Fruit fly (Drosophila melanogaster): ENCODE data around the gene CG45081.

Gene CG45081

dm6 chr3L:19236060-19236459 lies 29.8 kb upstream of the CG45081 start, which contains the start of gene CG33647:
Gene CG33647 (plus strand): TSS chr3L:19236360.
- TF ChIP-seq Pif1A (GFP tag; optimal IDR thresholded peaks at IDR 0.05) (no peak), Ets98B (GFP tag; IDR thresholded peaks at IDR 0.05) (no peak), CG4496 (GFP tag; IDR thresholded peaks at IDR 0.05) (no peak), EcR (GFP tag; optimal IDR thresholded peaks at IDR 0.05) (no peak), CG8159 (tag; optimal IDR thresholded peaks at IDR 0.05) (no peak), rn (GFP tag; IDR thresholded peaks at IDR 0.05) (no peak), CG34367 (tag; optimal IDR thresholded peaks at IDR 0.05) (no peak), CG10348 (GFP tag; IDR thresholded peaks at IDR 0.05) (no peak), gl (tag; optimal IDR thresholded peaks at IDR 0.05) (no peak), CG15710 (tag; optimal IDR thresholded peaks at IDR 0.05) (no peak)

dm6 chr3L:19236554-19236953 lies 29.3 kb upstream of the CG45081 start:
- TF ChIP-seq CG9948 (tag; optimal IDR thresholded peaks at IDR 0.05) (no peak), CG10348 (GFP tag; IDR thresholded peaks at IDR 0.05) (no peak), Ets98B (GFP tag; IDR thresholded peaks at IDR 0.05) (no peak), CG32121 (GFP tag; IDR thresholded peaks at IDR 0.05) (no peak), Pif1B (GFP tag; optimal IDR thresholded peaks at IDR 0.05) (no peak), D1 (tag; optimal IDR thresholded peaks at IDR 0.05) (no peak), CG12605 (GFP tag; IDR thresholded peaks at IDR 0.05) (no peak), CG8159 (tag; optimal IDR thresholded peaks at IDR 0.05) (no peak), gl (tag; optimal IDR thresholded peaks at IDR 0.05) (no peak), Pif1A (GFP tag; optimal IDR thresholded peaks at IDR 0.05) (no peak), CG15710 (tag; optimal IDR thresholded peaks at IDR 0.05) (no peak), EcR (GFP tag; optimal IDR thresholded peaks at IDR 0.05) (no peak), CG13204 (GFP tag; optimal IDR thresholded peaks at IDR 0.05) (no peak), CG34367 (tag; optimal IDR thresholded peaks at IDR 0.05) (no peak), CG4496 (GFP tag; IDR thresholded peaks at IDR 0.05) (no peak), Snoo (tag; optimal IDR thresholded peaks at IDR 0.05) (no peak), fd96Ca (GFP tag; IDR thresholded peaks at IDR 0.05) (no peak), rn (GFP tag; IDR thresholded peaks at IDR 0.05) (no peak), CG8301 (tag; optimal IDR thresholded peaks at IDR 0.05) (no peak)

dm6 chr3L:19237780-19238179 lies 28.1 kb upstream of the CG45081 start:
- TF ChIP-seq gl (tag; optimal IDR thresholded peaks at IDR 0.05) = no peak
- TF ChIP-seq CG9948 (tag; optimal IDR thresholded peaks at IDR 0.05) = no peak
- TF ChIP-seq CG15710 (tag; optimal IDR thresholded peaks at IDR 0.05) = no peak
- no peak for TF ChIP-seq CG8159 (tag; optimal IDR thresholded peaks at IDR 0.05)
- TF ChIP-seq CG8301 (tag; optimal IDR thresholded peaks at IDR 0.05) = no peak
- TF ChIP-seq fd96Ca (GFP tag; IDR thresholded peaks at IDR 0.05) = no peak
- no peak for TF ChIP-seq D1 (tag; optimal IDR thresholded peaks at IDR 0.05)
- TF ChIP-seq Pif1B (GFP tag; optimal IDR thresholded peaks at IDR 0.05) = no peak

dm6 chr3L:19251643-19252042 lies 14.2 kb upstream of the CG45081 start:
- no peak for TF ChIP-seq CG17806 (tag; optimal IDR thresholded peaks at IDR 0.05)
- no peak for TF ChIP-seq CG14655 (GFP tag; optimal IDR thresholded peaks at IDR 0.05)
- no peak for TF ChIP-seq CG12605 (GFP tag; IDR thresholded peaks at IDR 0.05)
- no peak for TF ChIP-seq CG15710 (tag; optimal IDR thresholded peaks at IDR 0.05)
- TF ChIP-seq CG8301 (tag; optimal IDR thresholded peaks at IDR 0.05) = no peak
- no peak for TF ChIP-seq CG9948 (tag; optimal IDR thresholded peaks at IDR 0.05)
- no peak for TF ChIP-seq Snoo (tag; optimal IDR thresholded peaks at IDR 0.05)
- TF ChIP-seq EcR (GFP tag; optimal IDR thresholded peaks at IDR 0.05) = no peak
- TF ChIP-seq Pif1A (GFP tag; optimal IDR thresholded peaks at IDR 0.05) = no peak
- no peak for TF ChIP-seq CG8159 (tag; optimal IDR thresholded peaks at IDR 0.05)
- no peak for TF ChIP-seq fd96Ca (GFP tag; IDR thresholded peaks at IDR 0.05)
- TF ChIP-seq gl (tag; optimal IDR thresholded peaks at IDR 0.05) = no peak
- TF ChIP-seq Ets98B (GFP tag; IDR thresholded peaks at IDR 0.05) = no peak
- no peak for TF ChIP-seq CG4496 (GFP tag; IDR thresholded peaks at IDR 0.05)
- TF ChIP-seq D1 (tag; optimal IDR thresholded peaks at IDR 0.05) = no peak
- TF ChIP-seq rn (GFP tag; IDR thresholded peaks at IDR 0.05) = no peak
- TF ChIP-seq CG13204 (GFP tag; optimal IDR thresholded peaks at IDR 0.05) = no peak
- TF ChIP-seq CG32121 (GFP tag; IDR thresholded peaks at IDR 0.05) = no peak
- TF ChIP-seq Pif1B (GFP tag; optimal IDR thresholded peaks at IDR 0.05) = no peak
- no peak for TF ChIP-seq CG10348 (GFP tag; IDR thresholded peaks at IDR 0.05)

- peak; percentile 55; the same call in 2 of the 3 replicates for TF ChIP-seq CG4496 (GFP tag; IDR thresholded peaks at IDR 0.05)
- TF ChIP-seq Snoo (tag; optimal IDR thresholded peaks at IDR 0.05) = peak; percentile 34
- peak; percentile 56 for TF ChIP-seq CG15710 (tag; optimal IDR thresholded peaks at IDR 0.05)
- TF ChIP-seq CG34367 (tag; optimal IDR thresholded peaks at IDR 0.05) = peak; percentile 20
- no peak for TF ChIP-seq CG13204 (GFP tag; optimal IDR thresholded peaks at IDR 0.05)
- TF ChIP-seq CG17806 (tag; optimal IDR thresholded peaks at IDR 0.05) = peak; percentile 13
- TF ChIP-seq D1 (tag; optimal IDR thresholded peaks at IDR 0.05) = peak; percentile 24
- no peak for TF ChIP-seq CG9948 (tag; optimal IDR thresholded peaks at IDR 0.05)
Measured at dm6 chr3L:19254715-19255428, 11.0 kb upstream of the CG45081 start, which contains the start of the genes mRpL21 and rept. Gene mRpL21 (minus strand): TSS chr3L:19255061. Gene rept (plus strand): TSS chr3L:19255340.

- no peak for TF ChIP-seq CG32121 (GFP tag; IDR thresholded peaks at IDR 0.05)
- TF ChIP-seq CG10348 (GFP tag; IDR thresholded peaks at IDR 0.05) = no peak
- no peak for TF ChIP-seq CG12605 (GFP tag; IDR thresholded peaks at IDR 0.05)
- no peak for TF ChIP-seq CG8301 (tag; optimal IDR thresholded peaks at IDR 0.05)
- no peak for TF ChIP-seq CG15710 (tag; optimal IDR thresholded peaks at IDR 0.05)
- TF ChIP-seq Ets98B (GFP tag; IDR thresholded peaks at IDR 0.05) = no peak
- no peak for TF ChIP-seq gl (tag; optimal IDR thresholded peaks at IDR 0.05)
- TF ChIP-seq CG13204 (GFP tag; optimal IDR thresholded peaks at IDR 0.05) = no peak
- no peak for TF ChIP-seq D1 (tag; optimal IDR thresholded peaks at IDR 0.05)
- no peak for TF ChIP-seq CG14655 (GFP tag; optimal IDR thresholded peaks at IDR 0.05)
- no peak for TF ChIP-seq CG17806 (tag; optimal IDR thresholded peaks at IDR 0.05)
- no peak for TF ChIP-seq CG34367 (tag; optimal IDR thresholded peaks at IDR 0.05)
- no peak for TF ChIP-seq CG4496 (GFP tag; IDR thresholded peaks at IDR 0.05)
- TF ChIP-seq CG8159 (tag; optimal IDR thresholded peaks at IDR 0.05) = no peak
- no peak for TF ChIP-seq Pif1B (GFP tag; optimal IDR thresholded peaks at IDR 0.05)
- no peak for TF ChIP-seq rn (GFP tag; IDR thresholded peaks at IDR 0.05)
Measured at dm6 chr3L:19258199-19258598, 7.7 kb upstream of the CG45081 start.
